Comparison of ENCODE assay signal across 1 fruit fly cellular context in the genomic region with DNA sequence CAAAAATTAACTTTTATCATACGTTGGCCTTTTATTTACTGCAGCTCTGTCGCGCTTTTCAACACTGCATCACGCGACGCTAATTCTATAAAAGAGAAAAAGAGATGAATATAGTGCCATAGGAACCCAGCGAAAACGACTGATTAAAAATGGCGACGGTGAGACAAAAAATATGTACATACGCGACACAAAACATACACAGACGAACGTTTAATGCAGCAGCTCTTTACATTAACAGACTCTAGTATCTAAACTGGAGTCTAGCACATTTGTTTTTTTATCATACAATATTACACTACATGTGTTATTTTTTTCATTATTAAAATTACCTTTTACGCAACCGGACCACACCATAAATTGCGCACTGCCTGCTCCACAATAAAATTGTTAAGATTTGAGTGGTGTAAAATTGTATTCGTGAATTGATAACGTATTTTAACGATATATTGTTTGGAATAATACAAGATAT.
TF ChIP-seq lines count a peak whose summit lies in the region.

No protein-coding gene starts in this region.

TF ChIP-seq in whole organism, embryonic, 481 proteins besides CTCF, POLR2A, EP300 and RAD21 (continued from another document):
- TF ChIP-seq CG3281 (GFP tag; optimal IDR thresholded peaks at IDR 0.05; lab: Kevin White, UChicago) (peak; percentile 6), CG32767 (GFP tag; IDR thresholded peaks at IDR 0.05; lab: Robert Waterston, UW) (peak; percentile 92), CG33213 (GFP tag; optimal IDR thresholded peaks at IDR 0.05; lab: Kevin White, UChicago) (peak; percentile 12), HmgD (GFP tag; optimal IDR thresholded peaks at IDR 0.05; lab: Kevin White, UChicago) (peak; percentile 33), sug (tag; optimal IDR thresholded peaks at IDR 0.05; lab: Kevin White, UChicago) (no peak), chm (GFP tag; IDR thresholded peaks at IDR 0.05; lab: Robert Waterston, UW) (no peak), CG42726 (GFP tag; IDR thresholded peaks at IDR 0.05; lab: Robert Waterston, UW; ENCODE audit: partially characterized antibody) (no peak), CG6854 (GFP tag; optimal IDR thresholded peaks at IDR 0.05; lab: Kevin White, UChicago) (no peak), sob (GFP tag; IDR thresholded peaks at IDR 0.05; lab: Robert Waterston, UW) (peak; percentile 50), CG10321 (GFP tag; IDR thresholded peaks at IDR 0.05; lab: Robert Waterston, UW) (peak; percentile 96), Med (GFP tag; lab: Kevin White, UChicago) (peak; percentile 83), CG14050 (GFP tag; IDR thresholded peaks at IDR 0.05; lab: Robert Waterston, UW) (no peak), CG17186 (GFP tag; optimal IDR thresholded peaks at IDR 0.05; lab: Kevin White, UChicago) (no peak), CG8290 (GFP tag; optimal IDR thresholded peaks at IDR 0.05; lab: Kevin White, UChicago) (no peak), CG8290 (tag; optimal IDR thresholded peaks at IDR 0.05; lab: Kevin White, UChicago) (peak in 1 of 2 experiments; percentile 35)
